Fruit fly (Drosophila melanogaster) whole organism, prepupa: Measurements from ENCODE around the gene LManV.

Experiments used
- Blimp-1 ChIP-seq: fragments of 200-800 bp; sonication (Bioruptor generic); optimal IDR thresholded peaks from 3 replicates; lab custom pipeline; 2017; ENCODE audit warnings: missing biosample characterization, missing genetic modification characterization, mild to moderate bottlenecking, moderate library complexity, missing genetic modification reagents
- CG10631 ChIP-seq: fragments of 200-800 bp; sonication (Bioruptor generic); optimal IDR thresholded peaks from 2 replicates; lab custom pipeline; 2016; ENCODE audit warnings: missing biosample characterization, missing genetic modification characterization
- CG10669 ChIP-seq: fragments of 200-800 bp; sonication (Bioruptor generic); optimal IDR thresholded peaks from 3 replicates; lab custom pipeline; 2018; ENCODE audit warnings: missing biosample characterization, mild to moderate bottlenecking, missing genetic modification characterization, moderate library complexity
- CG11902 ChIP-seq: fragments of 200-800 bp; sonication (Bioruptor generic); optimal IDR thresholded peaks from 3 replicates; lab custom pipeline; 2016; ENCODE audit warnings: missing biosample characterization, missing genetic modification characterization
- CG15336 ChIP-seq: fragments of 200-800 bp; sonication (Bioruptor generic); IDR thresholded peaks from 2 replicates; pipeline ENCODE4 v1.3.6; 2022; ENCODE audit warnings: missing biosample characterization, missing genetic modification characterization
- CG1621 ChIP-seq: fragments of 200-800 bp; sonication (Bioruptor generic); optimal IDR thresholded peaks from 3 replicates; lab custom pipeline; 2018; ENCODE audit warnings: missing biosample characterization, mild to moderate bottlenecking, missing genetic modification characterization
- CG3032 ChIP-seq: fragments of 200-800 bp; optimal IDR thresholded peaks from 2 replicates; lab custom pipeline; 2019; ENCODE audit warnings: missing biosample characterization, mild to moderate bottlenecking, missing genetic modification characterization, moderate library complexity
- CG31627 ChIP-seq: fragments of 200-800 bp; sonication (Bioruptor generic); optimal IDR thresholded peaks from 3 replicates; lab custom pipeline; 2016; ENCODE audit warnings: missing biosample characterization, missing genetic modification characterization
- CG32006 ChIP-seq: fragments of 200-800 bp; sonication (Bioruptor generic); optimal IDR thresholded peaks from 3 replicates; lab custom pipeline; 2017; ENCODE audit warnings: missing biosample characterization, mild to moderate bottlenecking, missing genetic modification characterization
- CG34406 ChIP-seq: fragments of 200-800 bp; sonication (Bioruptor generic); optimal IDR thresholded peaks from 3 replicates; lab custom pipeline; 2016; ENCODE audit warnings: missing biosample characterization, missing genetic modification characterization
- CG4318 ChIP-seq: fragments of 200-800 bp; sonication (Bioruptor generic); optimal IDR thresholded peaks from 3 replicates; lab custom pipeline; 2017; ENCODE audit warnings: missing biosample characterization, mild to moderate bottlenecking, missing genetic modification characterization
- CG6276 ChIP-seq: fragments of 200-800 bp; sonication (Bioruptor generic); optimal IDR thresholded peaks from 2 replicates; lab custom pipeline; 2017; ENCODE audit warnings: missing biosample characterization, mild to moderate bottlenecking, missing genetic modification characterization
- CG6792 ChIP-seq: fragments of 200-800 bp; sonication (Bioruptor generic); optimal IDR thresholded peaks from 3 replicates; lab custom pipeline; 2016; ENCODE audit warnings: missing biosample characterization, missing genetic modification characterization
- CG6808 ChIP-seq: fragments of 200-800 bp; sonication (Bioruptor generic); optimal IDR thresholded peaks from 3 replicates; lab custom pipeline; 2017; ENCODE audit warnings: missing biosample characterization, missing genetic modification characterization, mild to moderate bottlenecking, moderate library complexity, missing genetic modification reagents
- CG6854 ChIP-seq: fragments of 200-800 bp; sonication (Bioruptor generic); optimal IDR thresholded peaks from 2 replicates; lab custom pipeline; 2017; ENCODE audit warnings: missing biosample characterization, mild to moderate bottlenecking, missing genetic modification characterization
- CG7368 ChIP-seq: fragments of 200-800 bp; sonication (Bioruptor generic); optimal IDR thresholded peaks from 3 replicates; lab custom pipeline; 2016; ENCODE audit warnings: missing biosample characterization, missing genetic modification characterization
- CG8632 ChIP-seq: fragments of 200-800 bp; sonication (Bioruptor generic); optimal IDR thresholded peaks from 3 replicates; lab custom pipeline; 2016; ENCODE audit warnings: missing biosample characterization, missing genetic modification characterization
- Eip75B ChIP-seq: fragments of 200-800 bp; sonication (Bioruptor generic); optimal IDR thresholded peaks from 3 replicates; lab custom pipeline; 2016; ENCODE audit warnings: missing biosample characterization, missing genetic modification characterization
- Eip93F ChIP-seq: fragments of 200-800 bp; sonication (Bioruptor generic); optimal IDR thresholded peaks from 2 replicates; lab custom pipeline; 2016; ENCODE audit warnings: missing biosample characterization, mild to moderate bottlenecking, missing genetic modification characterization
- Ets96B ChIP-seq: fragments of 200-800 bp; optimal IDR thresholded peaks from 2 replicates; lab custom pipeline; 2019; ENCODE audit warnings: missing biosample characterization, mild to moderate bottlenecking, missing genetic modification characterization, moderate library complexity
- Gug ChIP-seq: fragments of 200-800 bp; sonication (Bioruptor generic); IDR thresholded peaks from 2 replicates; pipeline ENCODE4 v1.3.6; 2022; ENCODE audit warnings: missing biosample characterization, missing genetic modification characterization
- Hr38 ChIP-seq: sonication (Bioruptor generic); optimal IDR thresholded peaks from 2 replicates; lab custom pipeline; 2016; ENCODE audit warnings: missing biosample characterization, missing genetic modification characterization
- Hr39 ChIP-seq: fragments of 200-800 bp; sonication (Bioruptor generic); optimal IDR thresholded peaks from 2 replicates; lab custom pipeline; 2016; ENCODE audit warnings: missing biosample characterization, missing genetic modification characterization
- Hr4 ChIP-seq: fragments of 200-800 bp; sonication (Bioruptor generic); optimal IDR thresholded peaks from 3 replicates; lab custom pipeline; 2016; ENCODE audit warnings: missing biosample characterization, missing genetic modification characterization
- OdsH ChIP-seq: fragments of 200-800 bp; sonication (Bioruptor generic); optimal IDR thresholded peaks from 3 replicates; lab custom pipeline; 2016; ENCODE audit warnings: missing biosample characterization, missing genetic modification characterization
- Smox ChIP-seq: fragments of 200-800 bp; sonication (Bioruptor generic); optimal IDR thresholded peaks from 3 replicates; lab custom pipeline; 2016; ENCODE audit warnings: missing biosample characterization, missing genetic modification characterization
- Sox102F ChIP-seq: fragments of 200-800 bp; sonication (Bioruptor generic); optimal IDR thresholded peaks from 2 replicates; lab custom pipeline; 2016; ENCODE audit warnings: missing biosample characterization, mild to moderate bottlenecking, missing genetic modification characterization
- Sox15 ChIP-seq: fragments of 200-800 bp; sonication (Bioruptor generic); optimal IDR thresholded peaks from 3 replicates; lab custom pipeline; 2016; ENCODE audit warnings: missing biosample characterization, missing genetic modification characterization
- achi ChIP-seq: fragments of 200-800 bp; sonication (Bioruptor generic); optimal IDR thresholded peaks from 3 replicates; lab custom pipeline; 2016; ENCODE audit warnings: missing biosample characterization, missing genetic modification characterization
- cyc ChIP-seq: fragments of 200-800 bp; sonication (Bioruptor generic); optimal IDR thresholded peaks from 3 replicates; lab custom pipeline; 2016; ENCODE audit warnings: missing biosample characterization, missing genetic modification characterization
- dac ChIP-seq: fragments of 200-800 bp; sonication (Bioruptor generic); optimal IDR thresholded peaks from 2 replicates; lab custom pipeline; 2017; ENCODE audit warnings: missing biosample characterization, mild to moderate bottlenecking, missing genetic modification characterization
- eg ChIP-seq: fragments of 200-800 bp; sonication (Bioruptor generic); IDR thresholded peaks from 3 replicates; pipeline ENCODE4 v1.3.6; 2022; ENCODE audit warnings: missing biosample characterization, missing genetic modification characterization
- fd85E ChIP-seq: fragments of 200-800 bp; sonication (Bioruptor generic); optimal IDR thresholded peaks from 3 replicates; lab custom pipeline; 2016; ENCODE audit warnings: missing biosample characterization, missing genetic modification characterization
- fkh ChIP-seq: fragments of 200-800 bp; sonication (Bioruptor generic); optimal IDR thresholded peaks from 3 replicates; lab custom pipeline; 2017; ENCODE audit warnings: missing biosample characterization, mild to moderate bottlenecking, missing genetic modification characterization, moderate library complexity
- salr ChIP-seq, 2 experiments: fragments of 200-800 bp; sonication (Bioruptor generic); optimal IDR thresholded peaks; 3 replicates each; lab custom pipeline; 2016 to 2018; ENCODE audit warnings: missing biosample characterization in 2 of 2, missing genetic modification characterization in 2 of 2, mild to moderate bottlenecking in 1 of 2
- spab ChIP-seq: fragments of 200-800 bp; sonication (Bioruptor generic); optimal IDR thresholded peaks from 2 replicates; lab custom pipeline; 2017; ENCODE audit warnings: missing biosample characterization, mild to moderate bottlenecking, missing genetic modification characterization, missing genetic modification reagents
- topi ChIP-seq: fragments of 200-800 bp; sonication (Bioruptor generic); optimal IDR thresholded peaks from 3 replicates; lab custom pipeline; 2016; ENCODE audit warnings: missing biosample characterization, missing genetic modification characterization
- vri ChIP-seq: fragments of 200-800 bp; sonication (Bioruptor generic); optimal IDR thresholded peaks from 3 replicates; lab custom pipeline; 2016; ENCODE audit warnings: missing biosample characterization, mild to moderate bottlenecking, missing genetic modification characterization

LManV gene

DNA sequence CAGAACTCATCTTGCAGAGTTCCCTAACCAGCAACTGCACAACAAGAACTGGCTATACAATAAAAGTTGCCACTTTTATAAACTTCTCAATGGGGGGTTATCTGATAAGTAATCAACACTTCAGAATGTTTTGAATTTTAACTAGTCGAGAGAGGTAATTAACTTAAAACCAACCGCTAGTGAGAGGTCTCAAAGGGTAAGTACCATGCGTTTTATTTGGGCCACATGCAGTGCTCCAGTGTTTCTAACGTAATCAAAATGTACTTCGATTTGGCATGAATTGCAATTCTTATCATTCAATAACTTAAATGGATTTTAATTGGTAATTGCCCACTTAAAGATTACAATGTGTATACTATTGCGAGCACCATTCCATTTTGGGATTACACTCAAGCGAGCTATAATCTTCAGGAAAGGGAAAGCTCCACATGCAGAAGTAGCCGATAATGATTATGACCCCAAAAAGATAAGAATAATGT is 7.4 kb downstream of the LManV start, which contains the start of gene LManIII:
LManIII (minus strand) TSS at position 51 of the 479 bp plus-strand sequence.
- no peak for TF ChIP-seq Hr4
- no peak for TF ChIP-seq topi (GFP tag; lab: Kevin White, UChicago)
- no peak for TF ChIP-seq Eip75B (GFP tag; lab: Kevin White, UChicago)
- TF ChIP-seq dac (GFP tag; lab: Kevin White, UChicago), result no peak
- TF ChIP-seq CG6854 (GFP tag; lab: Kevin White, UChicago), result no peak
- TF ChIP-seq cyc, result no peak
- no peak for TF ChIP-seq CG11902 (GFP tag; lab: Kevin White, UChicago)
- TF ChIP-seq Eip93F (GFP tag; lab: Kevin White, UChicago), result no peak
- TF ChIP-seq, all 60 proteins: peak for 0

DNA sequence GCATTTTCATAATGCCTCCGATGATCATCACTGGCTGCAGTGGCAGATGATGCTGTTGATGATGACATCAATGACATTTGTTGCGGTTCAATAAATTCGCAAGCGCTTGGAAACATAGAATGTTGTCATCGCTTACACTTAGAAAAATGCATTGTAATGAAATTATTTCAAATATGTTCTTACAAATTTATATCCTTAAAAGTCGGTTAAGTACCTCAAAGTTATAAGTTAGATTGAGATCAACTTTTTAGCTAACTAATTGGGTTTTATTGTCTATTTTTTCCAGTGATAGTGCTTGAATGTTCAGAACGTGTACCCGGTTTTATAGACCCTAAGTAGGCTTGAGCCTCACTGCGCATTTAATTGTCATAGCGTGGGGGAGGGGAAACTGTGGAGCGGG is 13.2 kb downstream of the LManV start:
- TF ChIP-seq spab (peak; percentile 6), CG34406 (GFP tag; lab: Kevin White, UChicago) (no peak)
- TF ChIP-seq, all 60 proteins: peak for 1

DNA sequence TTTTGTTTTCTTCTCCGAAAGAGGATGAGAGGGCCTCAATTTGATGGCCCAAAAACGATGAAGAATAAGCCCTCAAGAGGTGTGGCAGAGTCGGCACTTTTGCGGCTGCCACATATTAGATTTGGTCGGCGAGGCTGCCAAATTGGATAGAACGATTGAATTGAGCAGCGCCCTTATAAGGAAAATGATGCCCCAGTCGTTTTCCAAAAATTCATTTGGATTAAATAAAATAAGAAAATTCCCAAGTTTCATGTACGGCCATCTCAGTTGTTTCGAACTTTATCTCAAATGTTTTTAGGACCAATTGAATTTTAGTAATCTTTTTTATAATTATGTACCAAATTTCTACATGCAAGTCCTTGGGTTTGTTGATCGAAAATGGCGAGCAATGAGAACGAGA is 24.0 kb downstream of the LManV start, which contains the start of the genes CG45307 and CG12438:
CG45307 (minus strand) TSS at position 101 of the 400 bp plus-strand sequence.
CG12438 (plus strand) TSS at position 264 of the 400 bp plus-strand sequence.
- TF ChIP-seq Ets96B (tag; lab: Kevin White, UChicago), result no peak
- no peak for TF ChIP-seq CG3032 (tag; lab: Kevin White, UChicago)
- TF ChIP-seq CG6276 (GFP tag; lab: Kevin White, UChicago), result no peak
- TF ChIP-seq CG7368 (GFP tag; lab: Kevin White, UChicago), result no peak
- TF ChIP-seq fkh (GFP tag; lab: Kevin White, UChicago), result no peak
- no peak for TF ChIP-seq vri (GFP tag; lab: Kevin White, UChicago)
- no peak for TF ChIP-seq CG8632 (GFP tag; lab: Kevin White, UChicago)
- no peak for TF ChIP-seq salr (GFP tag; optimal IDR thresholded peaks at IDR 0.05; lab: Kevin White, UChicago)
- TF ChIP-seq Hr38 (GFP tag; lab: Kevin White, UChicago), result no peak
- no peak for TF ChIP-seq CG31627 (GFP tag; lab: Kevin White, UChicago)
- TF ChIP-seq CG1621 (tag; lab: Kevin White, UChicago), result no peak
- TF ChIP-seq Gug (GFP tag; lab: Robert Waterston, UW), result no peak
- TF ChIP-seq Sox102F (GFP tag; lab: Kevin White, UChicago), result no peak

DNA sequence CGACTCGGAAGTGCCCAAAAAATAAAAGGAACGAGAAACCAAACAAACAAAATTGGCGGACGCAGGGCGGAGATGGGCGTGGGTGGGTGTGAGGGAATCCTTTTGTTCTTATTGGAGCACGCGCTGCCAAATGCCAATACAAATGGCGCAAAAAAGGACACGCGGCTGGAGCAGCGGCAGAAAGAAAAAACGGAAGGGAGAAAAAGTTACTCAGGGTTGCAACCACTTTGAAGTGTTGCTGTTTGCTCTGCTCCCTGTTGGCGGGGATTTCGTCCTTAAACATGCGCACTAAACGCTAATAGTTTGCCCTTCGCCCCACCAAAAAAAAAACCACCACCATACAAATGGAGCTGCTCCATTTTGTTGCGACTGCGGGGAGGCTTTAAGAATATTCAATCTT is 28.6 kb downstream of the LManV start:
- no peak for TF ChIP-seq CG11902 (GFP tag; lab: Kevin White, UChicago)
- no peak for TF ChIP-seq CG6276 (GFP tag; lab: Kevin White, UChicago)
- no peak for TF ChIP-seq Eip75B (GFP tag; lab: Kevin White, UChicago)
- TF ChIP-seq CG15336 (GFP tag; lab: Robert Waterston, UW), result no peak
- no peak for TF ChIP-seq Hr39 (GFP tag; lab: Kevin White, UChicago)
- TF ChIP-seq CG31627 (GFP tag; lab: Kevin White, UChicago), result no peak
- TF ChIP-seq CG6808 (GFP tag; lab: Kevin White, UChicago), result no peak
- no peak for TF ChIP-seq CG10631
- no peak for TF ChIP-seq achi (GFP tag; lab: Kevin White, UChicago)
- TF ChIP-seq CG1621 (tag; lab: Kevin White, UChicago), result no peak
- no peak for TF ChIP-seq eg (GFP tag; lab: Robert Waterston, UW)
- TF ChIP-seq fd85E (GFP tag; lab: Kevin White, UChicago), result no peak
- TF ChIP-seq CG4318 (GFP tag; lab: Kevin White, UChicago), result no peak
- TF ChIP-seq Blimp-1 (GFP tag; lab: Kevin White, UChicago), result no peak
- TF ChIP-seq CG10669 (GFP tag; lab: Kevin White, UChicago), result no peak
- no peak for TF ChIP-seq OdsH (GFP tag; lab: Kevin White, UChicago)
- no peak for TF ChIP-seq Smox (GFP tag; lab: Kevin White, UChicago)
- no peak for TF ChIP-seq Sox15 (GFP tag; lab: Kevin White, UChicago)
- no peak for TF ChIP-seq CG6792
- no peak for TF ChIP-seq CG32006 (GFP tag; lab: Kevin White, UChicago)
